Worm (Caenorhabditis elegans): ENCODE measurements around the gene Y116A8B.1.
A peak's percentile ranks its signal among the peaks of the same experiment; 100 is the strongest.

Y116A8B.1 gene

ce11 chrIV:17193491-17193890 lies 22.7 kb upstream of the Y116A8B.1 start:
- no peak for TF ChIP-seq mdl-1 (tag; optimal IDR thresholded peaks at IDR 0.05)
- no peak for TF ChIP-seq nhr-77 (tag; optimal IDR thresholded peaks at IDR 0.05)

ce11 chrIV:17199706-17200105 lies 16.4 kb upstream of the Y116A8B.1 start:
- no peak for TF ChIP-seq pqm-1 (tag; optimal IDR thresholded peaks at IDR 0.05)
- TF ChIP-seq nhr-43 (tag; optimal IDR thresholded peaks at IDR 0.05; ENCODE audit: poor library complexity, severe bottlenecking): no peak
- no peak for TF ChIP-seq nhr-12 (tag; optimal IDR thresholded peaks at IDR 0.05)
- no peak for TF ChIP-seq lin-39 (tag; optimal IDR thresholded peaks at IDR 0.05)
- TF ChIP-seq aly-2 (tag; optimal IDR thresholded peaks at IDR 0.05): no peak
- TF ChIP-seq nhr-67 (tag; optimal IDR thresholded peaks at IDR 0.05): no peak
- no peak for TF ChIP-seq jun-1 (tag; optimal IDR thresholded peaks at IDR 0.05)
- TF ChIP-seq egl-27 (tag; optimal IDR thresholded peaks at IDR 0.05): no peak
- no peak for TF ChIP-seq ceh-16 (tag; optimal IDR thresholded peaks at IDR 0.05)
- no peak for TF ChIP-seq sea-2 (GFP tag; optimal IDR thresholded peaks at IDR 0.05)
- TF ChIP-seq lsy-12 (tag; optimal IDR thresholded peaks at IDR 0.05): no peak
- TF ChIP-seq pha-4 (tag; optimal IDR thresholded peaks at IDR 0.05): no peak
- TF ChIP-seq nfya-1 (tag; optimal IDR thresholded peaks at IDR 0.05; ENCODE audit: insufficient read depth): no peak

ce11 chrIV:17206745-17207144 lies 9.4 kb upstream of the Y116A8B.1 start, which contains the start of gene cnnm-1:
cnnm-1 (minus strand) TSS chrIV:17206845.
- TF ChIP-seq ceh-28 (tag; optimal IDR thresholded peaks at IDR 0.05): no peak
- TF ChIP-seq ama-1 (optimal IDR thresholded peaks at IDR 0.05): no peak
- no peak for TF ChIP-seq fkh-2 (tag; optimal IDR thresholded peaks at IDR 0.05)
- no peak for TF ChIP-seq nhr-28 (tag; optimal IDR thresholded peaks at IDR 0.05)
- TF ChIP-seq nhr-11 (tag; optimal IDR thresholded peaks at IDR 0.05): no peak
- no peak for TF ChIP-seq nhr-76 (tag; optimal IDR thresholded peaks at IDR 0.05)
- TF ChIP-seq nhr-12 (tag; optimal IDR thresholded peaks at IDR 0.05): no peak
- no peak for TF ChIP-seq lsy-12 (tag; optimal IDR thresholded peaks at IDR 0.05)
- TF ChIP-seq nhr-237 (tag; optimal IDR thresholded peaks at IDR 0.05): no peak
- no peak for TF ChIP-seq egl-5 (tag; optimal IDR thresholded peaks at IDR 0.05)
- TF ChIP-seq nhr-77 (tag; optimal IDR thresholded peaks at IDR 0.05): no peak
- no peak for TF ChIP-seq nhr-25 (tag; optimal IDR thresholded peaks at IDR 0.05)
- no peak for TF ChIP-seq eor-1 (tag; optimal IDR thresholded peaks at IDR 0.05)

- TF ChIP-seq fos-1 (tag; optimal IDR thresholded peaks at IDR 0.05): no peak
- TF ChIP-seq lin-39 (tag; optimal IDR thresholded peaks at IDR 0.05): no peak
- TF ChIP-seq nhr-76 (tag; optimal IDR thresholded peaks at IDR 0.05): no peak
- peak; percentile 56 for TF ChIP-seq pha-4 (tag; optimal IDR thresholded peaks at IDR 0.05)
- TF ChIP-seq pqm-1 (tag; optimal IDR thresholded peaks at IDR 0.05): peak; percentile 34
- no peak for TF ChIP-seq snpc-4 (tag; optimal IDR thresholded peaks at IDR 0.05)
- no peak for TF ChIP-seq ama-1 (optimal IDR thresholded peaks at IDR 0.05)
- no peak for TF ChIP-seq lin-15B (tag; optimal IDR thresholded peaks at IDR 0.05)
- no peak for TF ChIP-seq ztf-11 (tag; optimal IDR thresholded peaks at IDR 0.05)
- no peak for TF ChIP-seq nhr-43 (tag; optimal IDR thresholded peaks at IDR 0.05; ENCODE audit: poor library complexity, severe bottlenecking)
- no peak for TF ChIP-seq eor-1 (tag; optimal IDR thresholded peaks at IDR 0.05)
Measured at ce11 chrIV:17207864-17208263, 8.3 kb upstream of the Y116A8B.1 start.

ce11 chrIV:17209309-17209708 lies 6.8 kb upstream of the Y116A8B.1 start:
- TF ChIP-seq nhr-237 (tag; optimal IDR thresholded peaks at IDR 0.05) (no peak), ceh-82 (tag; optimal IDR thresholded peaks at IDR 0.05) (no peak), tbx-2 (tag; optimal IDR thresholded peaks at IDR 0.05) (no peak), ztf-4 (tag; optimal IDR thresholded peaks at IDR 0.05) (no peak), ceh-16 (tag; optimal IDR thresholded peaks at IDR 0.05) (no peak), ZK546.5 (tag; optimal IDR thresholded peaks at IDR 0.05) (no peak), nhr-28 (tag; optimal IDR thresholded peaks at IDR 0.05) (no peak), daf-12 (tag; optimal IDR thresholded peaks at IDR 0.05) (no peak), egl-5 (tag; optimal IDR thresholded peaks at IDR 0.05) (no peak), ztf-11 (tag; optimal IDR thresholded peaks at IDR 0.05) (no peak), lin-39 (tag; optimal IDR thresholded peaks at IDR 0.05) (no peak), nhr-76 (tag; optimal IDR thresholded peaks at IDR 0.05) (no peak), snpc-4 (tag; optimal IDR thresholded peaks at IDR 0.05) (no peak), jun-1 (tag; optimal IDR thresholded peaks at IDR 0.05) (no peak), R02D3.7 (tag; optimal IDR thresholded peaks at IDR 0.05) (no peak), nhr-43 (tag; optimal IDR thresholded peaks at IDR 0.05; ENCODE audit: poor library complexity, severe bottlenecking) (no peak), unc-62 (GFP tag; optimal IDR thresholded peaks at IDR 0.05) (no peak), hmg-11 (tag; optimal IDR thresholded peaks at IDR 0.05) (no peak), nhr-23 (tag; optimal IDR thresholded peaks at IDR 0.05) (no peak), pqm-1 (tag; optimal IDR thresholded peaks at IDR 0.05) (no peak)
